Worm (Caenorhabditis elegans): Measurements from ENCODE around the gene ceh-20.

ceh-20 gene

ce11 chrIII:6945319-6945718 is 34.4 kb upstream of the ceh-20 start:
- TF ChIP-seq rnt-1 (tag; optimal IDR thresholded peaks at IDR 0.05) (no peak), grh-1 (GFP tag; IDR thresholded peaks at IDR 0.05) (no peak), nhr-85 (tag) (no peak), unc-98 (GFP tag; IDR thresholded peaks at IDR 0.05) (no peak), ceh-90 (tag; optimal IDR thresholded peaks at IDR 0.05) (no peak), lin-14 (GFP tag; optimal IDR thresholded peaks at IDR 0.05) (no peak), efl-1 (optimal IDR thresholded peaks at IDR 0.05) (no peak), efl-1 (GFP tag; optimal IDR thresholded peaks at IDR 0.05 in 1 of 2) (peak in 1 of 2 experiments; percentile 18)

ce11 chrIII:6945747-6946146 is 33.9 kb upstream of the ceh-20 start, which contains the start of gene abu-13:
abu-13 (minus strand) TSS chrIII:6945898.
- TF ChIP-seq efl-1 (optimal IDR thresholded peaks at IDR 0.05) (no peak), efl-1 (GFP tag; optimal IDR thresholded peaks at IDR 0.05 in 1 of 2) (peak in 1 of 2 experiments; percentile 21), mdl-1 (tag; optimal IDR thresholded peaks at IDR 0.05) (no peak), blmp-1 (tag; optimal IDR thresholded peaks at IDR 0.05) (peak; percentile 93), nhr-90 (tag; optimal IDR thresholded peaks at IDR 0.05; ENCODE audit: poor library complexity) (no peak), nhr-85 (tag) (peak; percentile 19)

ce11 chrIII:6946382-6946781 is 33.3 kb upstream of the ceh-20 start, which contains the start of gene let-711:
let-711 (plus strand) TSS chrIII:6946718.
- TF ChIP-seq swsn-7 (tag; optimal IDR thresholded peaks at IDR 0.05) (peak; percentile 17), pax-3 (tag; optimal IDR thresholded peaks at IDR 0.05) (no peak), unc-98 (GFP tag; IDR thresholded peaks at IDR 0.05) (no peak), nhr-20 (tag; optimal IDR thresholded peaks at IDR 0.05) (peak; percentile 25), ces-1 (GFP tag; optimal IDR thresholded peaks at IDR 0.05) (no peak), dpl-1 (GFP tag; optimal IDR thresholded peaks at IDR 0.05) (peak in 2 of 3 experiments; percentile 19 to 36), rnt-1 (tag; optimal IDR thresholded peaks at IDR 0.05) (peak; percentile 8), hpl-2 (GFP tag; optimal IDR thresholded peaks at IDR 0.05) (no peak), blmp-1 (tag; optimal IDR thresholded peaks at IDR 0.05) (peak; percentile 36), egl-13 (tag; optimal IDR thresholded peaks at IDR 0.05) (no peak), dsc-1 (tag; optimal IDR thresholded peaks at IDR 0.05) (peak; percentile 24), lsy-2 (tag; optimal IDR thresholded peaks at IDR 0.05) (peak; percentile 22 to 47), aha-1 (tag; optimal IDR thresholded peaks at IDR 0.05) (no peak), tbx-2 (tag; optimal IDR thresholded peaks at IDR 0.05) (no peak), Y116A8C.19 (tag; optimal IDR thresholded peaks at IDR 0.05; ENCODE audit: borderline replicate concordance) (no peak), nhr-47 (tag; optimal IDR thresholded peaks at IDR 0.05) (no peak), nhr-12 (tag; optimal IDR thresholded peaks at IDR 0.05) (no peak), unc-86 (tag; optimal IDR thresholded peaks at IDR 0.05) (no peak), mdl-1 (tag; optimal IDR thresholded peaks at IDR 0.05) (no peak), lir-3 (tag; optimal IDR thresholded peaks at IDR 0.05; ENCODE audit: poor library complexity) (no peak), nhr-71 (tag; optimal IDR thresholded peaks at IDR 0.05) (peak; percentile 41), lin-35 (GFP tag; optimal IDR thresholded peaks at IDR 0.05) (peak; percentile 37 to 52), efl-1 (optimal IDR thresholded peaks at IDR 0.05) (peak; percentile 16 to 49), efl-1 (GFP tag; optimal IDR thresholded peaks at IDR 0.05 in 1 of 2) (peak; percentile 12 to 39), sup-37 (GFP tag; optimal IDR thresholded peaks at IDR 0.05) (no peak), isw-1 (GFP tag; IDR thresholded peaks at IDR 0.05) (no peak), fos-1 (tag; optimal IDR thresholded peaks at IDR 0.05) (no peak), sox-4 (tag; optimal IDR thresholded peaks at IDR 0.05) (no peak), fkh-8 (tag; optimal IDR thresholded peaks at IDR 0.05) (no peak), nhr-28 (tag; optimal IDR thresholded peaks at IDR 0.05) (no peak), ceh-82 (tag; optimal IDR thresholded peaks at IDR 0.05) (peak in 1 of 3 experiments; percentile 20), jun-1 (tag; optimal IDR thresholded peaks at IDR 0.05) (no peak), ceh-8 (GFP tag; optimal IDR thresholded peaks at IDR 0.05) (no peak), C34B4.2 (tag; optimal IDR thresholded peaks at IDR 0.05) (no peak), mep-1 (tag; optimal IDR thresholded peaks at IDR 0.05) (peak; percentile 17), snu-23 (GFP tag; optimal IDR thresholded peaks at IDR 0.05) (peak; percentile 26)
